Worm (Caenorhabditis elegans) whole organism, L3 larva: Measurements from ENCODE around the gene lhfp-4.

Experiments used
- ZK546.5 ChIP-seq: sonication (generic microtip); optimal IDR thresholded peaks from 2 replicates; lab custom pipeline; 2017; ENCODE audit warnings: missing biosample characterization, missing genetic modification characterization
- ama-1 ChIP-seq: fragments of 150-350 bp; optimal IDR thresholded peaks from 2 replicates; lab custom pipeline; 2018
- daf-12 ChIP-seq: fragments of 150-350 bp; optimal IDR thresholded peaks from 2 replicates; lab custom pipeline; 2014; ENCODE audit warnings: missing biosample characterization, missing genetic modification reagents, missing genetic modification characterization
- elt-1 ChIP-seq: fragments of 150-350 bp; optimal IDR thresholded peaks from 2 replicates; lab custom pipeline; 2014; ENCODE audit warnings: missing biosample characterization, missing genetic modification characterization
- elt-2 ChIP-seq: sonication (generic microtip); optimal IDR thresholded peaks from 2 replicates; lab custom pipeline; 2016; ENCODE audit warnings: missing genetic modification reagents, mild to moderate bottlenecking, missing genetic modification characterization, missing compliant biosample characterization
- hmg-11 ChIP-seq: sonication (generic microtip); optimal IDR thresholded peaks from 2 replicates; lab custom pipeline; 2016; ENCODE audit warnings: missing genetic modification characterization, missing compliant biosample characterization
- mdl-1 ChIP-seq: fragments of 150-350 bp; optimal IDR thresholded peaks from 2 replicates; lab custom pipeline; 2014; ENCODE audit warnings: missing biosample characterization, missing genetic modification characterization
- nhr-25 ChIP-seq: sonication (generic microtip); optimal IDR thresholded peaks from 2 replicates; lab custom pipeline; 2017; ENCODE audit warnings: missing biosample characterization, missing genetic modification characterization
- nhr-76 ChIP-seq: fragments of 150-350 bp; sonication (generic microtip); optimal IDR thresholded peaks from 5 replicates; lab custom pipeline; 2014; ENCODE audit warnings: missing biosample characterization, missing genetic modification characterization
- pqm-1 ChIP-seq: fragments of 150-350 bp; optimal IDR thresholded peaks from 2 replicates; lab custom pipeline; 2017; ENCODE audit warnings: missing biosample characterization, missing genetic modification characterization, inconsistent platforms
- unc-62 ChIP-seq: fragments of 150-350 bp; sonication (generic microtip); optimal IDR thresholded peaks from 4 replicates; lab custom pipeline; 2014; ENCODE audit warnings: missing biosample characterization, missing genetic modification reagents, missing genetic modification characterization
- ztf-11 ChIP-seq: fragments of 150-350 bp; optimal IDR thresholded peaks from 2 replicates; lab custom pipeline; 2014; ENCODE audit warnings: missing biosample characterization, missing genetic modification characterization
- ztf-4 ChIP-seq: fragments of 150-350 bp; optimal IDR thresholded peaks from 2 replicates; lab custom pipeline; 2014; ENCODE audit warnings: missing biosample characterization, missing genetic modification characterization

DNA sequence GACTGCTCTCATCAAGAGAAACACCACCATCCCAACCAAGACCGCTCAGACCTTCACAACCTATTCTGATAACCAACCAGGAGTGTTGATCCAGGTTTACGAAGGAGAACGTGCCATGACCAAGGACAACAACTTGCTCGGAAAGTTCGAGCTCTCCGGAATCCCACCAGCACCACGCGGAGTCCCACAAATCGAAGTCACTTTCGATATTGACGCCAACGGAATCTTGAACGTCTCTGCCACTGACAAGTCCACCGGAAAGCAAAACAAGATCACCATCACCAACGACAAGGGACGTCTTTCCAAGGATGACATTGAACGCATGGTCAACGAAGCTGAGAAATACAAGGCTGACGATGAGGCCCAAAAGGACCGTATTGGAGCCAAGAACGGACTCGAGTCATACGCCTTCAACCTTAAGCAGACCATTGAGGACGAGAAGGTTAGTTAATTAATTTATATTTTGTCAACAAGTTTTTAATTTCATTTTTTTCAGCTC lies 5.1 kb downstream of the lhfp-4 start:
- TF ChIP-seq ztf-11 (tag; lab: Kevin White, UChicago) (no peak), elt-1 (no peak), hmg-11 (no peak), nhr-76 (tag; lab: Kevin White, UChicago) (no peak), nhr-25 (tag; lab: Kevin White, UChicago) (peak; percentile 58), ztf-4 (tag; lab: Kevin White, UChicago) (no peak), pqm-1 (tag; lab: Kevin White, UChicago) (no peak), elt-2 (tag; lab: Kevin White, UChicago) (no peak), ama-1 (lab: Kevin White, UChicago) (peak; percentile 95), unc-62 (no peak), ZK546.5 (tag; lab: Kevin White, UChicago) (no peak), mdl-1 (tag; lab: Kevin White, UChicago) (no peak), daf-12 (tag; lab: Kevin White, UChicago) (no peak)
